Worm (Caenorhabditis elegans): ENCODE data around the gene clc-5.

Gene clc-5

DNA sequence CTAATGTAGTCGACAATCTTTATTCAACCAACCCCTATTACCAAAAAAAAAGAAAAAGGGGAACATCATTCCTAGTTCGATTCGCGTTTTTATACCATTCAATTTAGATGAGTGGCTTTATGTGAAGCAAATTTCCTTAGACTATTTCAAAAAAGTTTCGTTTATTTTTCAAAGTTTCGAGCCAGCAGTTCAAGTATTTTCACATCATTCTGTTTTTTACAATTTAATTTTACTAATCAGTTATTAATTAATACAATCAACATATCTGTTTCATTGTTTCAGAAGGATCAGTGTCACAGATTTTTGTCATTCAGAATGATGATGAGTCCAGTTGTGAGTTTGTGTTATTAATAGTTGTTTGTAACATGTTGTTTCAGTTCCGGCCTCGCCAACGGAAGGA, 23.4 kb upstream of the clc-5 start, which contains the start of gene C10A4.2:
TSS of gene C10A4.2 (plus strand) at position 301 of the 400 bp plus-strand sequence.
- TF ChIP-seq ref-1 (GFP tag; conservative IDR thresholded peaks at IDR 0.05), result no peak
- no peak for TF ChIP-seq cog-1 (tag; optimal IDR thresholded peaks at IDR 0.05)
- TF ChIP-seq tab-1 (GFP tag; IDR thresholded peaks at IDR 0.05), result no peak
- TF ChIP-seq T22C8.4 (GFP tag; IDR thresholded peaks at IDR 0.05), result no peak
- no peak for TF ChIP-seq med-1 (GFP tag; optimal IDR thresholded peaks at IDR 0.05; ENCODE audit: insufficient read depth)

DNA sequence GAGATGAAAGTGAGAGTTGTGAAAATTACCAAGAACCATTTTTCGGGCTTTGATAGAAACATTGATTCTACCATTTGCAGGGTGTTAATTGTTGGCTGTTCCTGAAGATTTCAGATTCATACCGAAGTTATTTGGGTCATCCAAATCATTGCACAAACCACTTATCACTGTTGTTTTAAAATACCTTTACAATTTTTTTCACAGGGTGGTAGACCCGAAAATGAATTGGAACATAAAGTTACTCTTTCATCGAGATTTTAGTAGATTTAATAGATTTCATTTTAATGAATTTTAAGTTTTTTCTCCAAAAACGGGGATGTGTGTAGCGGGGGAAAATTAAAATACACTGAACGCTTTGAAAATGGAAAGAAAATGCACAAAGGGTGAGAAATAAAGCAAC, 17.9 kb upstream of the clc-5 start, which contains the start of gene C10A4.7:
TSS of gene C10A4.7 (minus strand) at position 101 of the 400 bp plus-strand sequence.
- TF ChIP-seq med-1 (GFP tag; optimal IDR thresholded peaks at IDR 0.05; ENCODE audit: insufficient read depth) (no peak), klf-2 (GFP tag; conservative IDR thresholded peaks at IDR 0.05) (no peak), flt-1 (GFP tag; IDR thresholded peaks at IDR 0.05) (no peak), cog-1 (tag; optimal IDR thresholded peaks at IDR 0.05) (no peak), T22C8.4 (GFP tag; IDR thresholded peaks at IDR 0.05) (no peak), ztf-23 (GFP tag; IDR thresholded peaks at IDR 0.05) (no peak), ref-1 (GFP tag; conservative IDR thresholded peaks at IDR 0.05) (no peak), tab-1 (GFP tag; IDR thresholded peaks at IDR 0.05) (no peak), ztf-29 (GFP tag; IDR thresholded peaks at IDR 0.05) (no peak)

DNA sequence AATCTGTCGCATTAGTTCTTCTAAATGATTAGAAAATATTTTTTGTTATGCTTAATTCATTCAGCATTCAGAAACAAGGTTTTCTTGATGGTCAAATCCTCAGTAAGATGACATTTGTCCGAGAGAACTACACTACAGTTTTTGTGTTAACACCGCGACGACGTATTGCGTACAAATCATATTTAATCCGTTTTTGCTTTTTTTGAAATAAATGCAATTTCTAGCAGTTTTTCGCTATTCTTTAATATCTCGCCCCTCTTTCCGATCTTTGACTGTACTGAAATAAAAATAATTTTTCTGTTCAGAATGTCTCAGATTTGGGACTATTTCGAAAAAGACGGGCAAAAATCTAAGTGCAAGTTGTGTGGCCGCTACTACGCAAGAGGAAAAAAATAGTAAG, 17.3 kb upstream of the clc-5 start, which contains the start of gene C10A4.1:
TSS of gene C10A4.1 (plus strand) at position 301 of the 400 bp plus-strand sequence.
- TF ChIP-seq tab-1 (GFP tag; IDR thresholded peaks at IDR 0.05) (no peak), T22C8.4 (GFP tag; IDR thresholded peaks at IDR 0.05) (no peak), cog-1 (tag; optimal IDR thresholded peaks at IDR 0.05) (no peak), flt-1 (GFP tag; IDR thresholded peaks at IDR 0.05) (no peak), med-1 (GFP tag; optimal IDR thresholded peaks at IDR 0.05; ENCODE audit: insufficient read depth) (no peak), ref-1 (GFP tag; conservative IDR thresholded peaks at IDR 0.05) (no peak), klf-2 (GFP tag; conservative IDR thresholded peaks at IDR 0.05) (no peak), ztf-23 (GFP tag; IDR thresholded peaks at IDR 0.05) (no peak), ztf-29 (GFP tag; IDR thresholded peaks at IDR 0.05) (no peak)

DNA sequence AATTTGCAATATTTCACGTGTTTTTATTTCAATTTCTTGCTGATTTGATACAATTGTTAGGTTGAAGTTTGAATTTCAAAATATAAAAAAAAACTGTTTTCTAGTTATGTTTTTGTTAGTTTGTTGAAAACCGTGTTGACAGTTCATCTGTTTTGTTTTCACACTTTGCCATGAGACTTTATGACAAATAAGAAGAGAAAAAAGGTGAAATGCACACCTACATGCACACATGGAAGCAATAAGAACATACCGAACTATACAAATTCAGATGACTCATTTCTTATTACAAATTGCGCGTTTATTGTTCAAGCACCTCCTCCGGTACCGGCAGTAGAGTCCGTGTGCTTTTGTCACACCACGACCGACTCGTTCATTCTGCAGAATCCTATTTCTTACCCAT, 12.8 kb upstream of the clc-5 start, which contains the start of gene C10A4.9:
TSS of gene C10A4.9 (plus strand) at position 301 of the 400 bp plus-strand sequence.
- no peak for TF ChIP-seq cog-1 (tag; optimal IDR thresholded peaks at IDR 0.05)
- no peak for TF ChIP-seq flt-1 (GFP tag; IDR thresholded peaks at IDR 0.05)
- TF ChIP-seq ztf-29 (GFP tag; IDR thresholded peaks at IDR 0.05), result no peak
- no peak for TF ChIP-seq T22C8.4 (GFP tag; IDR thresholded peaks at IDR 0.05)
- TF ChIP-seq klf-2 (GFP tag; conservative IDR thresholded peaks at IDR 0.05), result no peak
- TF ChIP-seq ztf-23 (GFP tag; IDR thresholded peaks at IDR 0.05), result no peak
- no peak for TF ChIP-seq tab-1 (GFP tag; IDR thresholded peaks at IDR 0.05)
- no peak for TF ChIP-seq ref-1 (GFP tag; conservative IDR thresholded peaks at IDR 0.05)

DNA sequence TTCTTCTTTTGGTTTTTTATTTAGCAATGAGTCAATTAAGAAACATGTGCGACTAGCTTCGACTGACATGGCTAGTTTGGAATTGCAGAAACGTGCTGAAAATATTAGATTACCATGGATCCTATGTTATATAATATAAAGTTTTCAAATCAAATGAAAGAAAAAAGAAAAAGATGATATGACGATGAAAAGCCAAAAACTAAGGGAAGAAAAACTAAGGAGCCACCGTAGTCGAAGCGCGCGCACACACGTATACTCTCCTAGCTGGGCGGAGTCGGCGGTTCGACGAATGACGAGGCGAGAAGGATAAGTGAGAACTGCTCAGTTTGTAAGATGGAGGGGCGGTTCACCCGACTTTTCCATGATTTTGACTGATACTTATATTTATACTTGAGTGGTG, 8.6 kb upstream of the clc-5 start, which contains the start of gene mnm-2:
TSS of gene mnm-2 (minus strand) at position 101 of the 400 bp plus-strand sequence.
- no peak for TF ChIP-seq T22C8.4 (GFP tag; IDR thresholded peaks at IDR 0.05)
- no peak for TF ChIP-seq cog-1 (tag; optimal IDR thresholded peaks at IDR 0.05)
- no peak for TF ChIP-seq klf-2 (GFP tag; conservative IDR thresholded peaks at IDR 0.05)
- TF ChIP-seq tab-1 (GFP tag; IDR thresholded peaks at IDR 0.05), result no peak
- TF ChIP-seq flt-1 (GFP tag; IDR thresholded peaks at IDR 0.05), result no peak
- TF ChIP-seq ztf-23 (GFP tag; IDR thresholded peaks at IDR 0.05), result no peak
- TF ChIP-seq ztf-29 (GFP tag; IDR thresholded peaks at IDR 0.05), result no peak
- TF ChIP-seq med-1 (GFP tag; optimal IDR thresholded peaks at IDR 0.05; ENCODE audit: insufficient read depth), result no peak
- TF ChIP-seq ref-1 (GFP tag; conservative IDR thresholded peaks at IDR 0.05), result no peak

DNA sequence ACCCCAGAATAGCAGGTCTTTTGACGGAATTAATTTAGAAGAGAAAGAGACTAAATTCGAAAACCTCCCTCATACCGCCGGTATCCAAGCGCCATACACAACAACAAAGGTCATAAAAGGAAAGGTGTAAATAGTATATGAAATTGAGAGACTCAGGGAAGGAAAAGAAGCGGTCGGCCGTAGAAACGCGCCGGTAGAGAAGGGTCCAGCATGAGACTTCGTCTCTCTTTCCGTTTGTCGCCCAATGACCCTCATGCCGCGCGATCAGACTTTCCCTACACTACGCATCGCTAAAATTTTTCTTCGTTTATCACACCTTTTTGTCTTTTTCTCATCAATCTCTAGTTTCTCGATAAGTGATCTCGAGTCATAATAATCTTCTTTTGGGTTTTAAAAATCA, 2.9 kb upstream of the clc-5 start:
- TF ChIP-seq med-1 (GFP tag; optimal IDR thresholded peaks at IDR 0.05; ENCODE audit: insufficient read depth) (no peak), flt-1 (GFP tag; IDR thresholded peaks at IDR 0.05) (no peak), ref-1 (GFP tag; conservative IDR thresholded peaks at IDR 0.05) (no peak), ztf-29 (GFP tag; IDR thresholded peaks at IDR 0.05) (no peak), tab-1 (GFP tag; IDR thresholded peaks at IDR 0.05) (no peak), ztf-23 (GFP tag; IDR thresholded peaks at IDR 0.05) (no peak), T22C8.4 (GFP tag; IDR thresholded peaks at IDR 0.05) (no peak), klf-2 (GFP tag; conservative IDR thresholded peaks at IDR 0.05) (no peak), cog-1 (tag; optimal IDR thresholded peaks at IDR 0.05) (no peak)

DNA sequence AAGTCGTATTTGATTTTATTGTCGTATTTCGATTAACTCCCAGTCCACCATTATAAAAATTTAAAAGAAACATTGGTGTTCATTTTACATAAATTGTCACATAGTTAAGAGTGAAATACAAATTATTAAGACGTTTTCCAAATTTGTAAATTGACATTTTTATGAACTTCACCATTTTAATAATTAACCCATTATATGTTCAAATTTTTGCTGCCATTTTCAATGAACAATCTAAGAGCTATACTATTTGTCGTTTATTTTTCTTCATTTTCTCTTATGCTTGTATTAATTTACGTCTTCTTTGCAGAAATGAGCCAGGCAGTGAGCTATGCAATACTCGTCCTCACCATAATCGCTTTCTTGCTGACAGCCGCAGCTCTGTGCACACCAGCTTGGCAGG, 2.2 kb upstream of the clc-5 start, which contains the start of gene clc-2:
TSS of gene clc-2 (plus strand) at position 301 of the 400 bp plus-strand sequence.
- TF ChIP-seq ref-1 (GFP tag; conservative IDR thresholded peaks at IDR 0.05) (no peak), T22C8.4 (GFP tag; IDR thresholded peaks at IDR 0.05) (no peak), ztf-29 (GFP tag; IDR thresholded peaks at IDR 0.05) (no peak), cog-1 (tag; optimal IDR thresholded peaks at IDR 0.05) (no peak), klf-2 (GFP tag; conservative IDR thresholded peaks at IDR 0.05) (no peak), med-1 (GFP tag; optimal IDR thresholded peaks at IDR 0.05; ENCODE audit: insufficient read depth) (no peak), flt-1 (GFP tag; IDR thresholded peaks at IDR 0.05) (no peak)

DNA sequence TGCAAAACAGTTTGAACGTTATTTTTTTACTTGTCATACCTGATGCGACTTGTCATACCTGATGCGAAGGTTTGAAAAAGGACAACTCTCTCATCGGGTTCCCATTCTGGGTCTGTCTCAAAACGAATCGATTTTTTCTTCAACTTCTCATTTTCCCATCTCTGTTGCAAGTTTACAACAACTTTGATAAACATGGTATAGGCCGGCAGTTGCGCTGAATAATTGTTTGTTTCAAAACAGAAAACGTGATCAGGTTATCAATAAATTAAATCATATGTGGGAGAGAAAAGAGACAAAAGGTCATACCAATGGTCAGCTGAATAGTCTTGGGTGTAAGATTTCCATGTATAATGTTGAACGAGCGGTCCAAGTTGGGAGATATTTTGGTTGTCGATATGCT, 3.5 kb downstream of the clc-5 start:
- TF ChIP-seq tab-1 (GFP tag; IDR thresholded peaks at IDR 0.05) (no peak), cog-1 (tag; optimal IDR thresholded peaks at IDR 0.05) (no peak), ztf-23 (GFP tag; IDR thresholded peaks at IDR 0.05) (no peak), flt-1 (GFP tag; IDR thresholded peaks at IDR 0.05) (no peak), T22C8.4 (GFP tag; IDR thresholded peaks at IDR 0.05) (no peak), med-1 (GFP tag; optimal IDR thresholded peaks at IDR 0.05; ENCODE audit: insufficient read depth) (no peak), ztf-29 (GFP tag; IDR thresholded peaks at IDR 0.05) (no peak), ref-1 (GFP tag; conservative IDR thresholded peaks at IDR 0.05) (no peak), klf-2 (GFP tag; conservative IDR thresholded peaks at IDR 0.05) (no peak)

DNA sequence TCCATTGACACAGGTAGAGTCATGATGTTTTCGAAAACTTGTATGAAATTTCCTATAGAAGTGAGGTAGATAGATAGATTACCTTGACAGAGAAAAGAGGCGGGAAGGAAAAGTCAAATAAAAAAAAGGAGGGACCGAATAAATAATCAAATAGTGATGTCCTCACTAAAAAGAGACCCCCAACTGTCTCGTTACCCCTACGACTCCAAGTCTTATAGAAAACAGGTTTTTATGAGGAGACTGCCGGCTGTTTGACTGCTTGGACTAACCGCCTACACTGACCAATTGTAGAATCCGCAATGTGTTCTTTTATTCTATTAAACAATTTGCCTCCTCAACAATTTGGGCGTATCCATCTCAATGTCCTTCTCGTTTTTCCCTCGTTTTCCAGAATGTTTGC, 4.6 kb downstream of the clc-5 start, which contains the start of gene C01C10.2:
TSS of gene C01C10.2 (minus strand) at position 170 of the 400 bp plus-strand sequence.
- TF ChIP-seq ztf-29 (GFP tag; IDR thresholded peaks at IDR 0.05), result no peak
- no peak for TF ChIP-seq tab-1 (GFP tag; IDR thresholded peaks at IDR 0.05)
- no peak for TF ChIP-seq T22C8.4 (GFP tag; IDR thresholded peaks at IDR 0.05)
- no peak for TF ChIP-seq klf-2 (GFP tag; conservative IDR thresholded peaks at IDR 0.05)
- TF ChIP-seq flt-1 (GFP tag; IDR thresholded peaks at IDR 0.05), result no peak
- no peak for TF ChIP-seq ztf-23 (GFP tag; IDR thresholded peaks at IDR 0.05)
- TF ChIP-seq cog-1 (tag; optimal IDR thresholded peaks at IDR 0.05), result no peak
- no peak for TF ChIP-seq ref-1 (GFP tag; conservative IDR thresholded peaks at IDR 0.05)
- no peak for TF ChIP-seq med-1 (GFP tag; optimal IDR thresholded peaks at IDR 0.05; ENCODE audit: insufficient read depth)
